Fruit fly (Drosophila melanogaster) whole organism, embryonic: ENCODE measurements around the gene Ssadh.

Experiments
- Aef1 ChIP-seq: fragments of 200-800 bp; sonication (Bioruptor generic); IDR thresholded peaks from 3 replicates; pipeline ENCODE4 v1.3.6; 2022; ENCODE audit warnings: missing biosample characterization, missing genetic modification characterization
- Asciz ChIP-seq: fragments of 200-800 bp; sonication (Bioruptor generic); optimal IDR thresholded peaks from 2 replicates; lab custom pipeline; 2017; ENCODE audit warnings: missing biosample characterization, mild to moderate bottlenecking, missing genetic modification characterization, missing genetic modification reagents
- Awh ChIP-seq: fragments of 200-800 bp; sonication (Bioruptor generic); IDR thresholded peaks from 2 replicates; pipeline ENCODE4, ENCODE4 v1.3.6; 2022; ENCODE audit warnings: missing biosample characterization, missing genetic modification characterization
- CG10147 ChIP-seq: fragments of 200-800 bp; sonication (Bioruptor generic); optimal IDR thresholded peaks from 2 replicates; lab custom pipeline; 2019; ENCODE audit warnings: missing biosample characterization, mild to moderate bottlenecking, missing genetic modification characterization, moderate library complexity
- CG11695 ChIP-seq: fragments of 200-800 bp; sonication (Bioruptor generic); IDR thresholded peaks from 3 replicates; pipeline ENCODE4 v1.3.6; 2022; ENCODE audit warnings: missing biosample characterization, missing genetic modification characterization
- CG12071 ChIP-seq: fragments of 200-800 bp; sonication (Bioruptor generic); optimal IDR thresholded peaks from 3 replicates; lab custom pipeline; 2018; ENCODE audit warnings: missing biosample characterization, mild to moderate bottlenecking, missing genetic modification characterization
- CG13775 ChIP-seq: fragments of 200-800 bp; sonication (Bioruptor generic); optimal IDR thresholded peaks from 3 replicates; lab custom pipeline; 2017; ENCODE audit warnings: missing biosample characterization, mild to moderate bottlenecking, missing genetic modification characterization
- CG34224 ChIP-seq: fragments of 200-800 bp; sonication (Bioruptor generic); IDR thresholded peaks from 3 replicates; pipeline ENCODE4 v1.3.6; 2022; ENCODE audit warnings: missing biosample characterization, missing genetic modification characterization; ENCODE audit not compliant: partially characterized antibody
- CG34376 ChIP-seq: fragments of 200-800 bp; sonication (Bioruptor generic); optimal IDR thresholded peaks from 2 replicates; lab custom pipeline; 2018; ENCODE audit warnings: missing biosample characterization, mild to moderate bottlenecking, missing genetic modification characterization
- CG6654 ChIP-seq: fragments of 200-800 bp; sonication (Bioruptor generic); optimal IDR thresholded peaks from 2 replicates; lab custom pipeline; 2017; ENCODE audit warnings: missing biosample characterization, mild to moderate bottlenecking, missing genetic modification characterization
- CG7928 ChIP-seq: fragments of 200-800 bp; sonication (Bioruptor generic); optimal IDR thresholded peaks from 2 replicates; lab custom pipeline; 2017; ENCODE audit warnings: missing biosample characterization, mild to moderate bottlenecking, missing genetic modification characterization
- CG9609 ChIP-seq: fragments of 200-800 bp; sonication (Bioruptor generic); optimal IDR thresholded peaks from 3 replicates; lab custom pipeline; 2016; ENCODE audit warnings: missing biosample characterization, missing genetic modification characterization
- D ChIP-seq, 2 experiments: fragments of 200-800 bp in 1 of 2; fragments of >200 bp in 1 of 2; sonication (Bioruptor generic) in 1 of 2; optimal IDR thresholded peaks; 2 replicates in 1 of 2; 3 replicates in 1 of 2; lab custom pipeline; 2017; ENCODE audit warnings: mild to moderate bottlenecking in 1 of 2, missing biosample characterization in 1 of 2, missing genetic modification characterization in 1 of 2, missing genetic modification reagents in 1 of 2
- Dip3 ChIP-seq: fragments of 200-800 bp; sonication (Bioruptor generic); optimal IDR thresholded peaks from 3 replicates; lab custom pipeline; 2016; ENCODE audit warnings: missing biosample characterization, missing genetic modification characterization
- Elba2 ChIP-seq: fragments of 200-800 bp; sonication (Bioruptor generic); optimal IDR thresholded peaks from 3 replicates; lab custom pipeline; 2016; ENCODE audit warnings: missing biosample characterization, missing genetic modification characterization
- Ets65A ChIP-seq: fragments of 200-800 bp; sonication (Bioruptor generic); peaks from one replicate; lab custom pipeline; 2016; ENCODE audit warnings: missing biosample characterization, missing genetic modification characterization
- HmgD ChIP-seq: fragments of 200-800 bp; sonication (Bioruptor generic); optimal IDR thresholded peaks from 3 replicates; lab custom pipeline; 2016; ENCODE audit warnings: missing biosample characterization, missing genetic modification characterization
- Max ChIP-seq: fragments of 200-800 bp; sonication (Bioruptor generic); optimal IDR thresholded peaks from 2 replicates; lab custom pipeline; 2016; ENCODE audit warnings: missing biosample characterization, mild to moderate bottlenecking, missing genetic modification characterization
- NK7.1 ChIP-seq: fragments of 200-800 bp; sonication (Bioruptor generic); optimal IDR thresholded peaks from 3 replicates; lab custom pipeline; 2016; ENCODE audit warnings: missing biosample characterization, missing genetic modification characterization
- Scr ChIP-seq: fragments of 200-800 bp; sonication (Bioruptor generic); IDR thresholded peaks from 2 replicates; pipeline ENCODE4 v1.3.6; 2022; ENCODE audit warnings: missing biosample characterization, missing genetic modification characterization; ENCODE audit not compliant: partially characterized antibody
- Taf1 ChIP-seq: fragments of 200-800 bp; sonication (Bioruptor generic); IDR thresholded peaks from 2 replicates; pipeline ENCODE4 v1.3.6; 2022; ENCODE audit warnings: missing biosample characterization, missing genetic modification characterization
- Trl ChIP-seq, 3 experiments: fragments of >200 bp in 2 of 3; fragments of 200-800 bp in 1 of 3; sonication (Bioruptor generic) in 1 of 3; optimal IDR thresholded peaks; 2 replicates in 1 of 3; 3 replicates in 2 of 3; lab custom pipeline; 2016 to 2017; ENCODE audit warnings: missing biosample characterization in 1 of 3, missing genetic modification characterization in 1 of 3
- ac ChIP-seq: fragments of 200-800 bp; sonication (Bioruptor generic); optimal IDR thresholded peaks from 3 replicates; lab custom pipeline; 2017; ENCODE audit warnings: missing biosample characterization, mild to moderate bottlenecking, missing genetic modification characterization
- br ChIP-seq: fragments of >200 bp; optimal IDR thresholded peaks from 2 replicates; lab custom pipeline; 2017
- cad ChIP-seq: fragments of >200 bp; optimal IDR thresholded peaks from 2 replicates; lab custom pipeline; 2017; ENCODE audit warnings: missing biosample characterization, missing genetic modification characterization
- cg ChIP-seq: fragments of 200-800 bp; sonication (Bioruptor generic); optimal IDR thresholded peaks from 3 replicates; lab custom pipeline; 2019; ENCODE audit warnings: missing biosample characterization, mild to moderate bottlenecking, missing genetic modification characterization, moderate library complexity
- chif ChIP-seq, 2 experiments: fragments of 200-800 bp; sonication (Bioruptor generic); optimal IDR thresholded peaks; 3 replicates each; lab custom pipeline; 2016; ENCODE audit warnings: missing biosample characterization in 2 of 2, missing genetic modification characterization in 2 of 2
- chinmo ChIP-seq: fragments of 200-800 bp; sonication (Bioruptor generic); IDR thresholded peaks from 4 replicates; pipeline ENCODE4 v1.3.6; 2022; ENCODE audit warnings: missing biosample characterization, missing genetic modification characterization; ENCODE audit not compliant: partially characterized antibody
- chm ChIP-seq: fragments of 200-800 bp; sonication (Bioruptor generic); IDR thresholded peaks from 2 replicates; pipeline ENCODE4 v1.3.6; 2022; ENCODE audit warnings: missing biosample characterization, missing genetic modification characterization
- da ChIP-seq: fragments of 200-800 bp; sonication (Bioruptor generic); optimal IDR thresholded peaks from 2 replicates; lab custom pipeline; 2016; ENCODE audit warnings: missing biosample characterization, missing genetic modification characterization
- dysf ChIP-seq: fragments of 200-800 bp; sonication (Bioruptor generic); IDR thresholded peaks from 3 replicates; pipeline ENCODE4 v1.3.6; 2022; ENCODE audit warnings: missing biosample characterization, missing genetic modification characterization
- ewg ChIP-seq: fragments of 200-800 bp; sonication (Bioruptor generic); optimal IDR thresholded peaks from 3 replicates; lab custom pipeline; 2017; ENCODE audit warnings: mild to moderate bottlenecking, missing biosample characterization, missing genetic modification reagents, missing genetic modification characterization
- gro ChIP-seq: fragments of 200-800 bp; sonication (Bioruptor generic); optimal IDR thresholded peaks from 2 replicates; lab custom pipeline; 2016; ENCODE audit warnings: missing biosample characterization, missing genetic modification characterization
- jing ChIP-seq: fragments of 200-800 bp; sonication (Bioruptor generic); optimal IDR thresholded peaks from 2 replicates; lab custom pipeline; 2018; ENCODE audit warnings: missing biosample characterization, mild to moderate bottlenecking, missing genetic modification characterization
- lbe ChIP-seq: fragments of 200-800 bp; sonication (Bioruptor generic); optimal IDR thresholded peaks from 2 replicates; lab custom pipeline; 2016; ENCODE audit warnings: missing biosample characterization, mild to moderate bottlenecking, missing genetic modification characterization
- luna ChIP-seq: fragments of 200-800 bp; sonication (Bioruptor generic); optimal IDR thresholded peaks from 2 replicates; lab custom pipeline; 2016; ENCODE audit warnings: missing biosample characterization, missing genetic modification characterization
- nom ChIP-seq: fragments of 200-800 bp; sonication (Bioruptor generic); optimal IDR thresholded peaks from 2 replicates; lab custom pipeline; 2017; ENCODE audit warnings: missing biosample characterization, missing genetic modification characterization, mild to moderate bottlenecking, moderate library complexity, missing genetic modification reagents
- pnt ChIP-seq: fragments of 200-800 bp; sonication (Bioruptor generic); optimal IDR thresholded peaks from 3 replicates; lab custom pipeline; 2016; ENCODE audit warnings: missing biosample characterization, missing genetic modification characterization
- pros ChIP-seq: fragments of 200-800 bp; sonication (Bioruptor generic); optimal IDR thresholded peaks from 3 replicates; lab custom pipeline; 2019; ENCODE audit warnings: missing biosample characterization, mild to moderate bottlenecking, missing genetic modification characterization, moderate library complexity
- psq ChIP-seq: fragments of 200-800 bp; sonication (Bioruptor generic); optimal IDR thresholded peaks from 2 replicates; lab custom pipeline; 2017; ENCODE audit warnings: missing biosample characterization, missing genetic modification characterization
- ranshi ChIP-seq: fragments of 200-800 bp; sonication (Bioruptor generic); IDR thresholded peaks from 2 replicates; pipeline ENCODE4 v1.3.6; 2022; ENCODE audit warnings: missing biosample characterization, missing genetic modification characterization
- sqz ChIP-seq: fragments of 200-800 bp; sonication (Bioruptor generic); optimal IDR thresholded peaks from 3 replicates; lab custom pipeline; 2018; ENCODE audit warnings: missing biosample characterization, mild to moderate bottlenecking, missing genetic modification characterization
- tgo ChIP-seq: fragments of 200-800 bp; sonication (Bioruptor generic); IDR thresholded peaks from 3 replicates; pipeline ENCODE4 v1.3.6; 2022; ENCODE audit warnings: missing biosample characterization, missing genetic modification characterization
- tx ChIP-seq: fragments of 200-800 bp; sonication (Bioruptor generic); optimal IDR thresholded peaks from 2 replicates; lab custom pipeline; 2016; ENCODE audit warnings: missing biosample characterization, missing genetic modification characterization
- usp ChIP-seq: fragments of >200 bp; optimal IDR thresholded peaks from 2 replicates; lab custom pipeline; 2017; ENCODE audit warnings: missing biosample characterization, missing genetic modification characterization
- wek ChIP-seq: fragments of 200-800 bp; sonication (Bioruptor generic); optimal IDR thresholded peaks from 3 replicates; lab custom pipeline; 2018; ENCODE audit warnings: missing biosample characterization, mild to moderate bottlenecking, missing genetic modification characterization, moderate library complexity
- zen ChIP-seq: fragments of 200-800 bp; sonication (Bioruptor generic); optimal IDR thresholded peaks from 3 replicates; lab custom pipeline; 2018; ENCODE audit warnings: missing biosample characterization, mild to moderate bottlenecking, missing genetic modification characterization, moderate library complexity

Gene Ssadh

DNA sequence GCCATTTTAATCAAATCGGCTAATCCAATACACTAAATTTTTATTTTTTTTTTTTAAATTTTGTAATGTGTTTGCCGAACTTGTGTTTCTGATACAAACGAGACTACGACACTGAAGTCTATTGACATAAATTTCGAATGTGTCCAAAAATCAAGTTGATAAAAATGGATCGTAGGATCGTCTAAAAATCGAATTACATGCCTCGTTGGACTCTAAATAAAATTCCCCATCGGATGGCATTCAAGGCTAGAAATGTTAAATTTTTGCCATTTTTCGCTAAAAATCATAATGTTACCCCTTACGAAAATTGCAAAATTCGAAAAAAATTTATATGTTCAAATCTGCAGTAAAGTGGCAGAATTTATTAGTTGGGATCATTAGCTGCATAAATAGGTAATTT is 17.7 kb downstream of the Ssadh start, which contains the start of gene ymp:
Gene ymp (minus strand): TSS at position 101 of the 400 bp plus-strand sequence.
- TF ChIP-seq chm (GFP tag; lab: Robert Waterston, UW) (no peak), wek (GFP tag; lab: Kevin White, UChicago) (no peak), CG11695 (GFP tag; lab: Robert Waterston, UW) (no peak), CG12071 (GFP tag; lab: Kevin White, UChicago) (no peak), gro (GFP tag; lab: Kevin White, UChicago) (no peak), br (lab: Kevin White, UChicago) (no peak), tx (GFP tag; lab: Kevin White, UChicago) (no peak), Awh (GFP tag; lab: Robert Waterston, UW) (no peak), Taf1 (GFP tag; lab: Robert Waterston, UW) (no peak), pnt (GFP tag; lab: Kevin White, UChicago) (no peak), Trl (optimal IDR thresholded peaks at IDR 0.05; lab: Kevin White, UChicago) (no peak), Trl (GFP tag; optimal IDR thresholded peaks at IDR 0.05; lab: Kevin White, UChicago) (no peak), dysf (GFP tag; lab: Robert Waterston, UW) (no peak), ranshi (GFP tag; lab: Robert Waterston, UW) (no peak), lbe (GFP tag; lab: Kevin White, UChicago) (no peak), jing (GFP tag; lab: Kevin White, UChicago) (no peak), luna (no peak), NK7.1 (GFP tag; lab: Kevin White, UChicago) (no peak), CG9609 (GFP tag; lab: Kevin White, UChicago) (no peak)

DNA sequence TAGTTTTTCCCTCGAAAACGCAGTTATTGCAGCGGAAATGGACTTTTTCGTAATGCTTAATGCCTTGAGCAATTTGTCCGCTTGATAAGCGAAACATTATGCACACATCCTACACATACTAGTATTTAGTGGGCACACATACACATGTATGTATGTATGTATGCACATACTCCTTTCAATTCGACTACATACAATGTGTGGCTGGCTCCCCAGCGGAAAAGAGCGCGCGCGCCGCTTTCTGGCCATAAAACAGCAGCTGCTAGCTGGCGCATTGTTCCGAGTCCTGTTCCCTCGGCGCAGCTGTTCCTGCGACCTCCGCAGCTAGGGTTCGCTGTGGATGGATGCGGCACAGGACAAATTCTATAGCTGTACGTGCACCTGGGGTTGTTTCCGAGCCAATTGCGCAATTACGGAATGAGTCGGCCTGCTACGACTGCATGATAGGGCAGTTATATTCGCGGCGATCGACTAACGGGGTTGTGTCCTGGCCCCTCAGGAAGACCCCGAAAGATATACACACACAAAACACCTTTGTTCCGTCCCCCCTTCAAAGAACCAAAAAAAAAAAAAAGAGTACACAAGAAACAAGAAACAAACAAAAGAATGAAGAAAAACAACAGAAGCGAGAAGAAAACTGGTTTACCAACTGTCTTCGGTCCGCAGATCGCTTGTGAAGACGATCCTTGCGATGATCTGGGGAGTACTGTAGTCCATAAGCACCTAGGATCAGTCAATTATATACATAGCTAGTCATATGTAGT is 30.3 kb downstream of the Ssadh start:
- peak; percentile 82 for TF ChIP-seq nom (GFP tag; lab: Kevin White, UChicago)
- peak; percentile 45 for TF ChIP-seq sqz
- TF ChIP-seq Ets65A (GFP tag; lab: Kevin White, UChicago) = peak; percentile 23
- TF ChIP-seq ac = peak; percentile 96
- TF ChIP-seq D (optimal IDR thresholded peaks at IDR 0.05; lab: Kevin White, UChicago) = no peak
- TF ChIP-seq D (GFP tag; optimal IDR thresholded peaks at IDR 0.05; lab: Kevin White, UChicago) = peak; percentile 1
- TF ChIP-seq usp (GFP tag; lab: Kevin White, UChicago) = no peak
- no peak for TF ChIP-seq Max
- TF ChIP-seq da (GFP tag; lab: Kevin White, UChicago) = peak; percentile 82
- peak; percentile 85 for TF ChIP-seq pros (GFP tag; lab: Kevin White, UChicago)
- TF ChIP-seq CG9609 (GFP tag; lab: Kevin White, UChicago) = no peak
- TF ChIP-seq chinmo = 0 out of 4 replicates have a peak, but pooled peaks have one; percentile 15
- no peak for TF ChIP-seq CG6654 (GFP tag; lab: Kevin White, UChicago)
- TF ChIP-seq HmgD = peak; percentile 7
- TF ChIP-seq cad (GFP tag; lab: Kevin White, UChicago) = peak; percentile 40
- TF ChIP-seq cg (GFP tag; lab: Kevin White, UChicago) = peak; percentile 57
- TF ChIP-seq, all 482 proteins: peak for 11

dm6 chr3R:25594128-25594527 is 32.6 kb downstream of the Ssadh start:
- TF ChIP-seq ewg = peak; percentile 16
- TF ChIP-seq Dip3 (GFP tag; lab: Kevin White, UChicago) = no peak
- peak in 1 of 2 experiments; percentile 21 for TF ChIP-seq chif (GFP tag; optimal IDR thresholded peaks at IDR 0.05; lab: Kevin White, UChicago)
- TF ChIP-seq CG7928 (GFP tag; lab: Kevin White, UChicago) = no peak
- peak; percentile 73 for TF ChIP-seq zen (tag; lab: Kevin White, UChicago)
- peak; percentile 88 for TF ChIP-seq psq
- TF ChIP-seq CG6654 (GFP tag; lab: Kevin White, UChicago) = no peak
- no peak for TF ChIP-seq CG10147
- no peak for TF ChIP-seq Aef1 (GFP tag; lab: Robert Waterston, UW)
- TF ChIP-seq CG34224 = no peak
- no peak for TF ChIP-seq Scr (GFP tag; lab: Robert Waterston, UW)
- no peak for TF ChIP-seq CG13775
- no peak for TF ChIP-seq CG12071 (GFP tag; lab: Kevin White, UChicago)
- TF ChIP-seq Elba2 (GFP tag; lab: Kevin White, UChicago) = no peak
- TF ChIP-seq CG34376 (GFP tag; lab: Kevin White, UChicago) = no peak
- no peak for TF ChIP-seq Asciz (GFP tag; lab: Kevin White, UChicago)
- TF ChIP-seq tgo = no peak
